Fruit fly (Drosophila melanogaster) whole organism, embryonic: Measurements from ENCODE around the gene CG42554.

Experiments used
- Asciz ChIP-seq: fragments of 200-800 bp; sonication (Bioruptor generic); optimal IDR thresholded peaks from 2 replicates; lab custom pipeline; 2017; ENCODE audit warnings: missing biosample characterization, mild to moderate bottlenecking, missing genetic modification characterization, missing genetic modification reagents
- CG11247 ChIP-seq: fragments of 200-800 bp; sonication (Bioruptor generic); IDR thresholded peaks from 2 replicates; pipeline ENCODE4 v1.3.6; 2022; ENCODE audit warnings: missing biosample characterization, missing genetic modification characterization
- CG11695 ChIP-seq: fragments of 200-800 bp; sonication (Bioruptor generic); IDR thresholded peaks from 3 replicates; pipeline ENCODE4 v1.3.6; 2022; ENCODE audit warnings: missing biosample characterization, missing genetic modification characterization
- CG11723 ChIP-seq: fragments of 200-800 bp; sonication (Bioruptor generic); optimal IDR thresholded peaks from 2 replicates; lab custom pipeline; 2017; ENCODE audit warnings: missing biosample characterization, mild to moderate bottlenecking, missing genetic modification characterization
- CG1233 ChIP-seq: fragments of 200-800 bp; sonication (Bioruptor generic); optimal IDR thresholded peaks from 4 replicates; lab custom pipeline; 2018; ENCODE audit warnings: missing biosample characterization, mild to moderate bottlenecking, missing genetic modification characterization
- CG13123 ChIP-seq: fragments of 200-800 bp; sonication (Bioruptor generic); optimal IDR thresholded peaks from 2 replicates; lab custom pipeline; 2016; ENCODE audit warnings: missing biosample characterization, missing genetic modification characterization
- CG14667 ChIP-seq: fragments of 200-800 bp; sonication (Bioruptor generic); IDR thresholded peaks from 2 replicates; pipeline ENCODE4 v1.3.6; 2022; ENCODE audit warnings: missing biosample characterization, missing genetic modification characterization
- CG15479 ChIP-seq: fragments of 200-800 bp; sonication (Bioruptor generic); optimal IDR thresholded peaks from 3 replicates; lab custom pipeline; 2019; ENCODE audit warnings: missing biosample characterization, mild to moderate bottlenecking, missing genetic modification characterization, moderate library complexity
- CG15514 ChIP-seq: fragments of 200-800 bp; sonication (Bioruptor generic); optimal IDR thresholded peaks from 3 replicates; lab custom pipeline; 2017; ENCODE audit warnings: missing biosample characterization, missing genetic modification characterization, mild to moderate bottlenecking, moderate library complexity, missing genetic modification reagents
- CG2712 ChIP-seq: fragments of 200-800 bp; optimal IDR thresholded peaks from 3 replicates; lab custom pipeline; 2019; ENCODE audit warnings: missing biosample characterization, mild to moderate bottlenecking, missing genetic modification characterization, moderate library complexity
- CG31441 ChIP-seq: fragments of 200-800 bp; sonication (Bioruptor generic); IDR thresholded peaks from 2 replicates; pipeline ENCODE4 v1.3.6; 2022; ENCODE audit warnings: missing biosample characterization, missing genetic modification characterization
- CG3281 ChIP-seq: fragments of 200-800 bp; sonication (Bioruptor generic); optimal IDR thresholded peaks from 3 replicates; lab custom pipeline; 2017; ENCODE audit warnings: missing biosample characterization, mild to moderate bottlenecking, missing genetic modification characterization
- CG34224 ChIP-seq: fragments of 200-800 bp; sonication (Bioruptor generic); IDR thresholded peaks from 3 replicates; pipeline ENCODE4 v1.3.6; 2022; ENCODE audit warnings: missing biosample characterization, missing genetic modification characterization; ENCODE audit not compliant: partially characterized antibody
- CG34422 ChIP-seq: fragments of 200-800 bp; sonication (Bioruptor generic); IDR thresholded peaks from 3 replicates; pipeline ENCODE4 v1.3.6; 2022; ENCODE audit warnings: missing biosample characterization, missing genetic modification characterization
- CG4424 ChIP-seq: fragments of 200-800 bp; sonication (Bioruptor generic); optimal IDR thresholded peaks from 3 replicates; lab custom pipeline; 2016; ENCODE audit warnings: missing biosample characterization, missing genetic modification characterization
- CG7357 ChIP-seq: fragments of 200-800 bp; sonication (Bioruptor generic); IDR thresholded peaks from 3 replicates; pipeline ENCODE4 v1.3.6; 2022; ENCODE audit warnings: missing biosample characterization, missing genetic modification characterization
- CG7839 ChIP-seq: fragments of 200-800 bp; sonication (Bioruptor generic); optimal IDR thresholded peaks from 3 replicates; lab custom pipeline; 2018; ENCODE audit warnings: missing biosample characterization, mild to moderate bottlenecking, missing genetic modification characterization, moderate library complexity
- CG7963 ChIP-seq: fragments of 200-800 bp; sonication (Bioruptor generic); IDR thresholded peaks from 3 replicates; pipeline ENCODE4 v1.3.6; 2022; ENCODE audit warnings: missing biosample characterization, missing genetic modification characterization; ENCODE audit not compliant: partially characterized antibody
- CG9932 ChIP-seq: fragments of 200-800 bp; sonication (Bioruptor generic); IDR thresholded peaks from 2 replicates; pipeline ENCODE4 v1.3.6; 2022; ENCODE audit warnings: missing biosample characterization, missing genetic modification characterization
- Camta ChIP-seq: fragments of 200-800 bp; sonication (Bioruptor generic); optimal IDR thresholded peaks from 2 replicates; lab custom pipeline; 2016; ENCODE audit warnings: missing biosample characterization, missing genetic modification characterization
- Dip2 ChIP-seq: fragments of 200-800 bp; sonication (Bioruptor generic); IDR thresholded peaks from 2 replicates; pipeline ENCODE4 v1.3.6; 2022; ENCODE audit warnings: missing biosample characterization, missing genetic modification characterization
- Doc3 ChIP-seq: fragments of 200-800 bp; sonication (Bioruptor generic); IDR thresholded peaks from 3 replicates; pipeline ENCODE4 v1.3.6; 2022; ENCODE audit warnings: missing biosample characterization, missing genetic modification characterization; ENCODE audit not compliant: partially characterized antibody
- Dp ChIP-seq: fragments of 200-800 bp; sonication (Bioruptor generic); optimal IDR thresholded peaks from 2 replicates; lab custom pipeline; 2018; ENCODE audit warnings: missing biosample characterization, mild to moderate bottlenecking, missing genetic modification characterization, moderate library complexity
- Dref ChIP-seq: fragments of 200-800 bp; sonication (Bioruptor generic); IDR thresholded peaks from 2 replicates; pipeline ENCODE4 v1.3.6; 2022; ENCODE audit warnings: missing biosample characterization, missing genetic modification characterization
- Drgx ChIP-seq: fragments of 200-800 bp; sonication (Bioruptor generic); IDR thresholded peaks from 2 replicates; pipeline ENCODE4 v1.3.6; 2022; ENCODE audit warnings: missing biosample characterization, missing genetic modification characterization
- Ets65A ChIP-seq: fragments of 200-800 bp; sonication (Bioruptor generic); peaks from one replicate; lab custom pipeline; 2016; ENCODE audit warnings: missing biosample characterization, missing genetic modification characterization
- Fer1 ChIP-seq: fragments of 200-800 bp; sonication (Bioruptor generic); optimal IDR thresholded peaks from 2 replicates; lab custom pipeline; 2017; ENCODE audit warnings: missing biosample characterization, mild to moderate bottlenecking, missing genetic modification characterization
- HLH3B ChIP-seq: fragments of 200-800 bp; sonication (Bioruptor generic); IDR thresholded peaks from 2 replicates; pipeline ENCODE4 v1.3.6; 2022; ENCODE audit warnings: missing biosample characterization, missing genetic modification characterization
- MBD-R2 ChIP-seq: fragments of 200-800 bp; sonication (Bioruptor generic); IDR thresholded peaks from 2 replicates; pipeline ENCODE4 v1.3.6; 2022; ENCODE audit warnings: missing biosample characterization, missing genetic modification characterization
- MESR4 ChIP-seq: fragments of 200-800 bp; sonication (Bioruptor generic); optimal IDR thresholded peaks from 2 replicates; lab custom pipeline; 2018; ENCODE audit warnings: missing biosample characterization, mild to moderate bottlenecking, missing genetic modification characterization, moderate library complexity
- Med ChIP-seq: fragments of 200-800 bp; sonication (Bioruptor generic); peaks from one replicate; lab custom pipeline; 2016; ENCODE audit warnings: missing biosample characterization, missing genetic modification characterization, mild to moderate bottlenecking, inconsistent platforms, moderate library complexity
- ato ChIP-seq: fragments of 200-800 bp; sonication (Bioruptor generic); IDR thresholded peaks from 2 replicates; pipeline ENCODE4 v1.3.6; 2022; ENCODE audit warnings: missing biosample characterization, missing genetic modification characterization; ENCODE audit not compliant: partially characterized antibody
- bab2 ChIP-seq: fragments of 200-800 bp; sonication (Bioruptor generic); optimal IDR thresholded peaks from 2 replicates; lab custom pipeline; 2016; ENCODE audit warnings: missing biosample characterization, missing genetic modification characterization
- bbx ChIP-seq: fragments of 200-800 bp; sonication (Bioruptor generic); IDR thresholded peaks from 2 replicates; pipeline ENCODE4 v1.3.6; 2022; ENCODE audit warnings: missing biosample characterization, missing genetic modification characterization; ENCODE audit not compliant: partially characterized antibody
- hbn ChIP-seq: fragments of 200-800 bp; sonication (Bioruptor generic); IDR thresholded peaks from 2 replicates; pipeline ENCODE4 v1.3.6; 2022; ENCODE audit warnings: missing biosample characterization, missing genetic modification characterization; ENCODE audit not compliant: partially characterized antibody
- lilli ChIP-seq: fragments of 200-800 bp; sonication (Bioruptor generic); optimal IDR thresholded peaks from 3 replicates; lab custom pipeline; 2016; ENCODE audit warnings: missing biosample characterization, missing genetic modification characterization
- luna ChIP-seq: fragments of 200-800 bp; sonication (Bioruptor generic); optimal IDR thresholded peaks from 2 replicates; lab custom pipeline; 2016; ENCODE audit warnings: missing biosample characterization, missing genetic modification characterization
- mam ChIP-seq: fragments of 200-800 bp; sonication (Bioruptor generic); optimal IDR thresholded peaks from 3 replicates; lab custom pipeline; 2016; ENCODE audit warnings: missing biosample characterization, missing genetic modification characterization
- nerfin-2 ChIP-seq: fragments of 200-800 bp; sonication (Bioruptor generic); IDR thresholded peaks from 2 replicates; pipeline ENCODE4 v1.3.6; 2022; ENCODE audit warnings: missing biosample characterization, missing genetic modification characterization; ENCODE audit not compliant: partially characterized antibody
- phol ChIP-seq: fragments of 200-800 bp; sonication (Bioruptor generic); optimal IDR thresholded peaks from 3 replicates; lab custom pipeline; 2018; ENCODE audit warnings: missing biosample characterization, mild to moderate bottlenecking, missing genetic modification characterization, moderate library complexity
- pzg ChIP-seq: fragments of 200-800 bp; sonication (Bioruptor generic); optimal IDR thresholded peaks from 3 replicates; lab custom pipeline; 2018; ENCODE audit warnings: missing biosample characterization, mild to moderate bottlenecking, missing genetic modification characterization, moderate library complexity
- salm ChIP-seq: fragments of 200-800 bp; sonication (Bioruptor generic); optimal IDR thresholded peaks from 2 replicates; lab custom pipeline; 2018; ENCODE audit warnings: missing biosample characterization, mild to moderate bottlenecking, missing genetic modification characterization
- sug ChIP-seq: fragments of 200-800 bp; optimal IDR thresholded peaks from 2 replicates; lab custom pipeline; 2019; ENCODE audit warnings: missing biosample characterization, mild to moderate bottlenecking, missing genetic modification characterization, moderate library complexity
- trem ChIP-seq: fragments of 200-800 bp; optimal IDR thresholded peaks from 3 replicates; lab custom pipeline; 2019; ENCODE audit warnings: missing biosample characterization, mild to moderate bottlenecking, missing genetic modification characterization, moderate library complexity
- vvl ChIP-seq: fragments of 200-800 bp; sonication (Bioruptor generic); IDR thresholded peaks from 2 replicates; pipeline ENCODE4 v1.3.6; 2022; ENCODE audit warnings: missing biosample characterization, missing genetic modification characterization
- zen2 ChIP-seq: fragments of 200-800 bp; sonication (Bioruptor generic); IDR thresholded peaks from 3 replicates; pipeline ENCODE4 v1.3.6; 2022; ENCODE audit warnings: missing biosample characterization, missing genetic modification characterization; ENCODE audit not compliant: partially characterized antibody

Gene CG42554

DNA sequence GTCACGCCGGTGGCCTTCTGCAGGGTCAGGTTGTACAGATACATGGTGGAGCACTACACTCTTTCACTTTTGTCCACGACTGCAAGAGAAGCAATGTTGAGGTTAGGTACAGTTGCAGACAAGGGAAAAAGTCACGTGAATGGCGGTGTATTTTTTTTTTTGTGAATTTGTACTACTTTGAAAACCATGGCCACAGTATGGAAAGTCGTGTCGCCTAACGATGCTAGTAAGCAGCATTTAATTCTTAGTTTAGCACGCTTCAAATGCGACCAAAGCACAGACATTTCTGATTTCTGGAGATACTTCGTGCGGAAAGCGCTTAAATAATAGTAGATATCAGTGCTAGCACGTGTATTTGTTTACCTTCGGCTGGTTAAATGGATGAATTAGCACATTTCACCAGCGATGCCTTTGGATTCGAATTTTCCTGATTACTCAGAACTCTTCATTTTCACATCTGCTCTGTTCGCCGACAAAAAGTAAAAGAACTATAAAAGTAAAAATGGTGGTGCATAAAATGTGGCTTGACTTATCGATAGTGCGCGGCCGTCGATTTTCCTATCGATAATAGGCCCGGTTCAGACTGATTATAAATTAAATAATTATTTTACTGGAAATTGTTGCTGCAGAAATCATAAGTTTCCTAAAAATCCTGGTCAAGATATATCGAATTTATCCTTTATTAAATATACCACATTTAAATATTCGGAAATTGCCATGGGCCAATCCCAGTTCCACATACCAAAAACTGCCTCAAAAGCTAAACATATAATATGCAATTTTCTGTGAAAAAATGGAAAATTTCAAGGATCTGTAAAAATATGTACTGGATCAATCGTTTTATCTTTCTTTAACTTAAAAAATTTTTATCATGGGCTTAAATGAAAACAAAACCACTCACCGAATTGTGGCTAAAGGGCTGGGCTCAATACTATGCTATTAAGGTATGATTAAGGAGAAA, 2.3 kb upstream of the CG42554 start, which contains the start of gene Sf3b3 (continued):
- TF ChIP-seq vvl (GFP tag; lab: Robert Waterston, UW) (0 out of 2 replicates have a peak, but pooled peaks have one; percentile 36), CG2712 (tag; lab: Kevin White, UChicago) (peak; percentile 46), trem (tag; lab: Kevin White, UChicago) (peak; percentile 28), MESR4 (GFP tag; lab: Kevin White, UChicago) (peak; percentile 74), Doc3 (GFP tag; lab: Robert Waterston, UW) (peak; percentile 29; the same call in 2 of the 3 replicates), Camta (peak; percentile 21), CG34422 (GFP tag; lab: Robert Waterston, UW) (peak; percentile 49; the same call in 1 of the 3 replicates), CG9932 (0 out of 2 replicates have a peak, but pooled peaks have one; percentile 20), zen2 (GFP tag; lab: Robert Waterston, UW) (peak; percentile 47; the same call in 1 of the 3 replicates), bbx (peak; percentile 83), nerfin-2 (GFP tag; lab: Robert Waterston, UW) (no peak), lilli (GFP tag; lab: Kevin White, UChicago) (peak; percentile 17), ato (GFP tag; lab: Robert Waterston, UW) (peak; percentile 64), Fer1 (GFP tag; lab: Kevin White, UChicago) (peak; percentile 43), CG34224 (peak; percentile 38), CG13123 (no peak), CG11723 (GFP tag; lab: Kevin White, UChicago) (no peak), CG1233 (GFP tag; lab: Kevin White, UChicago) (peak; percentile 22), CG4424 (GFP tag; lab: Kevin White, UChicago) (peak; percentile 23), Med (GFP tag; lab: Kevin White, UChicago) (peak; percentile 79), salm (no peak), CG15514 (GFP tag; lab: Kevin White, UChicago) (peak; percentile 57), CG15479 (GFP tag; lab: Kevin White, UChicago) (no peak), Drgx (GFP tag; lab: Robert Waterston, UW) (peak; percentile 12; the same call in 1 of the 2 replicates), CG11695 (GFP tag; lab: Robert Waterston, UW) (0 out of 3 replicates have a peak, but pooled peaks have one; percentile 5), HLH3B (GFP tag; lab: Robert Waterston, UW) (peak; percentile 36; the same call in 1 of the 2 replicates), CG14667 (GFP tag; lab: Robert Waterston, UW) (peak; percentile 19; the same call in 1 of the 2 replicates), Dip2 (GFP tag; lab: Robert Waterston, UW) (no peak), CG7963 (GFP tag; lab: Robert Waterston, UW) (peak; percentile 60; the same call in 1 of the 3 replicates), mam (GFP tag; lab: Kevin White, UChicago) (peak; percentile 33), bab2 (GFP tag; lab: Kevin White, UChicago) (peak; percentile 14), MBD-R2 (0 out of 2 replicates have a peak, but pooled peaks have one; percentile 27), sug (tag; lab: Kevin White, UChicago) (peak; percentile 9), luna (GFP tag; lab: Kevin White, UChicago) (peak; percentile 13), CG31441 (GFP tag; lab: Robert Waterston, UW) (peak; percentile 19; the same call in 1 of the 2 replicates), Dref (GFP tag; lab: Robert Waterston, UW) (peak; percentile 84), Ets65A (GFP tag; lab: Kevin White, UChicago) (peak; percentile 64), CG7839 (peak; percentile 21), hbn (GFP tag; lab: Robert Waterston, UW) (peak; percentile 25; the same call in 1 of the 2 replicates), CG3281 (peak; percentile 10), Dp (GFP tag; lab: Kevin White, UChicago) (peak; percentile 12), phol (tag; lab: Kevin White, UChicago) (peak; percentile 83), CG11247 (GFP tag; lab: Robert Waterston, UW) (peak; percentile 8; the same call in 1 of the 2 replicates), Asciz (GFP tag; lab: Kevin White, UChicago) (peak; percentile 6), pzg (GFP tag; lab: Kevin White, UChicago) (peak; percentile 49), CG7357 (GFP tag; lab: Robert Waterston, UW) (peak; percentile 22; the same call in 1 of the 3 replicates)
